Fruit fly (Drosophila melanogaster): ENCODE data around the gene Lasp.

dm6 chr3L:16682371-16682770 is 29.1 kb downstream of the Lasp start:
- TF ChIP-seq usp (GFP tag; optimal IDR thresholded peaks at IDR 0.05) (no peak), psq (GFP tag; optimal IDR thresholded peaks at IDR 0.05) (no peak), Vsx2 (GFP tag; optimal IDR thresholded peaks at IDR 0.05; ENCODE audit: partially characterized antibody) (no peak), tai (GFP tag; optimal IDR thresholded peaks at IDR 0.05) (no peak), OdsH (GFP tag; optimal IDR thresholded peaks at IDR 0.05) (no peak), h (GFP tag; optimal IDR thresholded peaks at IDR 0.05) (peak; percentile 23), Hnf4 (GFP tag; optimal IDR thresholded peaks at IDR 0.05) (no peak), Jra (GFP tag; optimal IDR thresholded peaks at IDR 0.05) (no peak), pan (optimal IDR thresholded peaks at IDR 0.05) (no peak), sage (GFP tag; optimal IDR thresholded peaks at IDR 0.05) (no peak), Dif (GFP tag; optimal IDR thresholded peaks at IDR 0.05; ENCODE audit: partially characterized antibody) (no peak), lola (GFP tag; optimal IDR thresholded peaks at IDR 0.05) (no peak), fru (GFP tag; optimal IDR thresholded peaks at IDR 0.05) (no peak), Sp1 (GFP tag; optimal IDR thresholded peaks at IDR 0.05) (no peak)

Data from whole organism, wandering third instar larva.